Worm (Caenorhabditis elegans): ENCODE results near the gene dach-1.

The dach-1 gene

DNA sequence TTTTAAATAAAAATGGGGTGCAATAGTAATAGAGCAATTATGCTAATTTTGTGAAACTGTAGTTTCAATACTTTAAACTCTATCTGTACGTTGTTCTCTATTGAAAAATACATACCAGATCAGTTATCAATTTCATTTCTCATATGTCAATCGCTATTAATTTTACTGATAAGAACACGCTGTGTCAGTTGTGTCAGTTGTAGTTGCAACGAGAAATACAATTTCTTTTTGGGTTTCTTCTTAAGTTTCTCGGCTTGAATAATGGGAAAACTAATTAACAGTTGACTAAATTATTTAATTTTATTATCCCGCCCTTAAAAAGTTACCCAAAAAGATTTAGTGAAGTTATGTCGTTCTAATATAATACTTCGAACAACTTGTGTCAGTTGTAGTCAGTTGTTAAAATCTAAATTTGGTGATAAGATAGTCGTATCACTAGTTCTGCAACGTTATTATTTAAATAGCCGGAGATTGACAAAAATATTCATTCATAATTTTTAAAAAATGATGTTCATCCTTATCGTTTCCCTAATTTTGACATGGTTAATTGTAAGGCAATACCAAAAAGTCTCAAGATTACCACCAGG, 13.8 kb upstream of the dach-1 start, which contains the start of gene cyp-35A5:
cyp-35A5 (plus strand) TSS at position 435 of the 587 bp plus-strand sequence.
- TF ChIP-seq mes-4 (tag; optimal IDR thresholded peaks at IDR 0.05): no peak
- peak; percentile 5 for TF ChIP-seq nhr-80 (tag; optimal IDR thresholded peaks at IDR 0.05)

DNA sequence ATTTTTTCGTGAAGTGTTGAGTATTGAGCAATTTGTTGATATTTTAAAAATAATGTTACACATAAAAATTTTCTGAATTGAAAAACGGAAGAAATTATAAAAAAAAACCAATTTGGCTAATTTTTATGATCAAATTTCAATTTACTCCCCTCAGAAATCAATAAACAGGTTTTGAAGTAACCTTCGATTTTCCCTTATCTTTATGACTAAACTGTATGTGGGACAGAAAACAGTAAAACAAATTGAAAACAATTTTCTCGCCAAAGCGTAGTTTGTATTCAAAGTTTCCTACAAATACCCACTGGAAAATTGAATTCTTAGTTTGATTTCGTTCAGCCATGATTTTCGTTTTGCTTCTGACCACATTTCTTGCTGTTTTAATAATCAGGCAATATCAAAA, 11.0 kb upstream of the dach-1 start, which contains the start of gene cyp-35B1:
cyp-35B1 (plus strand) TSS at position 244 of the 400 bp plus-strand sequence.
- TF ChIP-seq attf-3 (GFP tag; conservative IDR thresholded peaks at IDR 0.05) (no peak), F33H1.4 (GFP tag; IDR thresholded peaks at IDR 0.05) (no peak), sea-2 (GFP tag; IDR thresholded peaks at IDR 0.05) (no peak)

- TF ChIP-seq egl-44 (GFP tag; IDR thresholded peaks at IDR 0.05) (no peak), T26A5.8 (tag; optimal IDR thresholded peaks at IDR 0.05) (no peak), fkh-3 (tag; optimal IDR thresholded peaks at IDR 0.05) (no peak), ceh-79 (tag; optimal IDR thresholded peaks at IDR 0.05) (no peak), F52B5.7 (tag; optimal IDR thresholded peaks at IDR 0.05) (no peak), F39B2.1 (GFP tag; IDR thresholded peaks at IDR 0.05) (no peak)
Measured at ce11 chrV:3941860-3942259, 8.0 kb upstream of the dach-1 start, which contains the start of gene cyp-35B2. cyp-35B2 (plus strand) TSS chrV:3942160.

DNA sequence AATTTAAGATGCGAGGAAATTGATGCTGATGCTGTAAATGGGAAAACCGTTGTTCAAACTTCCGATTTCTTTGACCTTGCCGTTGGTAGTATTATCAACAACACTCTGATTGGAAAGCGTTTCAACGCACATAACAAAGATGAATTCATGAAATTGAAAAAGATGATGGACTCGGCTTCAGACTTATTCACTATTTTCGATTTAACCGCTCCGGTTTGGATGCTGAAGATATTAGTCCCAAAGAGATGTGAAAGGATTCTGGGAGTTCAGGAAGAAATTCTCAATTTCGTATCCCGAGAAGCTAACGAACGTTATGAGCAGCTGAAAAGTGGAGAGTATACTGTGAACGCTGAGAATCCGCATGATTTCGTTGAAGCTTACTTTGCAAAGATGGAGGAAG, 6.5 kb upstream of the dach-1 start:
- TF ChIP-seq athp-1 (tag; optimal IDR thresholded peaks at IDR 0.05) (no peak), mes-4 (tag; optimal IDR thresholded peaks at IDR 0.05) (no peak), Y67H2A.10 (GFP tag; conservative IDR thresholded peaks at IDR 0.05) (no peak), T26A5.8 (tag; optimal IDR thresholded peaks at IDR 0.05) (no peak), Y53G8AR.9 (GFP tag; conservative IDR thresholded peaks at IDR 0.05) (no peak), ztf-18 (tag; optimal IDR thresholded peaks at IDR 0.05) (no peak), T07F8.4 (tag; optimal IDR thresholded peaks at IDR 0.05) (no peak)

- no peak for TF ChIP-seq ztf-6 (GFP tag; IDR thresholded peaks at IDR 0.05)
- no peak for TF ChIP-seq ceh-79 (tag; optimal IDR thresholded peaks at IDR 0.05)
- TF ChIP-seq F37B4.10 (GFP tag; IDR thresholded peaks at IDR 0.05): no peak
- no peak for TF ChIP-seq hrde-1 (tag; optimal IDR thresholded peaks at IDR 0.05; ENCODE audit: borderline replicate concordance)
Measured at ce11 chrV:3945053-3945452, 4.8 kb upstream of the dach-1 start, which contains the start of gene cyp-35B3. cyp-35B3 (plus strand) TSS chrV:3945353.

ce11 chrV:3953739-3954138, 3.9 kb downstream of the dach-1 start, which contains the start of gene str-247:
str-247 (plus strand) TSS chrV:3954039.
- TF ChIP-seq nhr-90 (tag; optimal IDR thresholded peaks at IDR 0.05) (no peak), F49E8.2 (tag; optimal IDR thresholded peaks at IDR 0.05; ENCODE audit: insufficient read depth) (no peak), F37B4.10 (GFP tag; IDR thresholded peaks at IDR 0.05) (no peak), F10E7.11 (tag; optimal IDR thresholded peaks at IDR 0.05) (no peak), nhr-80 (tag; optimal IDR thresholded peaks at IDR 0.05) (no peak), B0019.2 (GFP tag; conservative IDR thresholded peaks at IDR 0.05) (no peak), attf-3 (GFP tag; conservative IDR thresholded peaks at IDR 0.05) (no peak), lin-35 (GFP tag; optimal IDR thresholded peaks at IDR 0.05) (no peak)

ce11 chrV:3957608-3958007, 7.8 kb downstream of the dach-1 start, which contains the start of gene cyp-34A5:
cyp-34A5 (minus strand) TSS chrV:3957708.
- TF ChIP-seq ztf-22 (GFP tag; optimal IDR thresholded peaks at IDR 0.05): no peak
- TF ChIP-seq akir-1 (GFP tag; optimal IDR thresholded peaks at IDR 0.05): no peak
- no peak for TF ChIP-seq ceh-100 (GFP tag; IDR thresholded peaks at IDR 0.05)
- no peak for TF ChIP-seq egl-18 (GFP tag; IDR thresholded peaks at IDR 0.05)
- no peak for TF ChIP-seq ztf-6 (GFP tag; IDR thresholded peaks at IDR 0.05)
- no peak for TF ChIP-seq madf-8 (GFP tag; conservative IDR thresholded peaks at IDR 0.05)
- TF ChIP-seq zim-3 (tag; optimal IDR thresholded peaks at IDR 0.05): no peak
- TF ChIP-seq egrh-3 (GFP tag; IDR thresholded peaks at IDR 0.05): no peak
- no peak for TF ChIP-seq lsy-27 (tag; optimal IDR thresholded peaks at IDR 0.05; ENCODE audit: borderline replicate concordance, insufficient read depth)
- no peak for TF ChIP-seq let-526 (GFP tag; IDR thresholded peaks at IDR 0.05)
- no peak for TF ChIP-seq xnd-1 (tag; optimal IDR thresholded peaks at IDR 0.05)
- TF ChIP-seq lin-26 (GFP tag; IDR thresholded peaks at IDR 0.05): no peak
- TF ChIP-seq hmg-20 (GFP tag; IDR thresholded peaks at IDR 0.05): no peak
- no peak for TF ChIP-seq C06A6.2 (GFP tag; conservative IDR thresholded peaks at IDR 0.05)
- TF ChIP-seq lin-35 (GFP tag; optimal IDR thresholded peaks at IDR 0.05): no peak
